Fruit fly (Drosophila melanogaster) whole organism, prepupa: ENCODE measurements around the gene Elp1.
A peak's percentile ranks its signal among the peaks of the same experiment; 100 is the strongest.

ENCODE experiments used
- Blimp-1 ChIP-seq: fragments of 200-800 bp; sonication (Bioruptor generic); optimal IDR thresholded peaks from 3 replicates; lab custom pipeline; 2017; ENCODE audit warnings: missing biosample characterization, missing genetic modification characterization, mild to moderate bottlenecking, moderate library complexity, missing genetic modification reagents
- CG15336 ChIP-seq: fragments of 200-800 bp; sonication (Bioruptor generic); IDR thresholded peaks from 2 replicates; pipeline ENCODE4 v1.3.6; 2022; ENCODE audit warnings: missing biosample characterization, missing genetic modification characterization
- CG1621 ChIP-seq: fragments of 200-800 bp; sonication (Bioruptor generic); optimal IDR thresholded peaks from 3 replicates; lab custom pipeline; 2018; ENCODE audit warnings: missing biosample characterization, mild to moderate bottlenecking, missing genetic modification characterization
- CG4318 ChIP-seq: fragments of 200-800 bp; sonication (Bioruptor generic); optimal IDR thresholded peaks from 3 replicates; lab custom pipeline; 2017; ENCODE audit warnings: missing biosample characterization, mild to moderate bottlenecking, missing genetic modification characterization
- CG6808 ChIP-seq: fragments of 200-800 bp; sonication (Bioruptor generic); optimal IDR thresholded peaks from 3 replicates; lab custom pipeline; 2017; ENCODE audit warnings: missing biosample characterization, missing genetic modification characterization, mild to moderate bottlenecking, moderate library complexity, missing genetic modification reagents
- CG6854 ChIP-seq: fragments of 200-800 bp; sonication (Bioruptor generic); optimal IDR thresholded peaks from 2 replicates; lab custom pipeline; 2017; ENCODE audit warnings: missing biosample characterization, mild to moderate bottlenecking, missing genetic modification characterization
- CG8119 ChIP-seq: fragments of 200-800 bp; sonication (Bioruptor generic); IDR thresholded peaks from 3 replicates; pipeline ENCODE4 v1.3.6; 2022; ENCODE audit warnings: missing biosample characterization, missing genetic modification characterization
- OdsH ChIP-seq: fragments of 200-800 bp; sonication (Bioruptor generic); optimal IDR thresholded peaks from 3 replicates; lab custom pipeline; 2016; ENCODE audit warnings: missing biosample characterization, missing genetic modification characterization
- Smox ChIP-seq: fragments of 200-800 bp; sonication (Bioruptor generic); optimal IDR thresholded peaks from 3 replicates; lab custom pipeline; 2016; ENCODE audit warnings: missing biosample characterization, missing genetic modification characterization
- Sox102F ChIP-seq: fragments of 200-800 bp; sonication (Bioruptor generic); optimal IDR thresholded peaks from 2 replicates; lab custom pipeline; 2016; ENCODE audit warnings: missing biosample characterization, mild to moderate bottlenecking, missing genetic modification characterization
- net ChIP-seq: fragments of 200-800 bp; sonication (Bioruptor generic); optimal IDR thresholded peaks from 3 replicates; lab custom pipeline; 2016; ENCODE audit warnings: missing biosample characterization, missing genetic modification characterization

DNA sequence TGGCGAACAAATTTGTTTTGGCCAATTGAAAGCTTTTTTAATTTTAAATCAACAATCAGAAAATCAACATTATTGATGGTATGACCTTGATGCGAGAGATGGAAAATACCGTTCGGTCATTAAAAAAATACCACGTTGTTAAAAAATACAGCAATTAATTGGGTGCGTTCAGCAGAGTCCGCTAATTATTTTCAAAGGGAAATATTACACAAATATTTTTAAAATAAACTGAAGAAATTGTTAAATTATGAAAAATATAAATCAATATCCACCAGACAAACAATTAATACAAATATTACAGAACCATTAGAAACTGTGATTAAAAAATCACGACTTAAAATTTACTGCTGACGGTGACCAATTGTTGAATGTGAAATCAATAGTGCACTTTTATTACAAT, 27.2 kb downstream of the Elp1 start, which contains the start of gene CG18476:
- TF ChIP-seq Sox102F (no peak), CG8119 (GFP tag; lab: Robert Waterston, UW) (peak; percentile 95), CG4318 (GFP tag; lab: Kevin White, UChicago) (no peak), OdsH (GFP tag; lab: Kevin White, UChicago) (peak; percentile 91), net (GFP tag; lab: Kevin White, UChicago) (peak; percentile 91), CG6854 (GFP tag; lab: Kevin White, UChicago) (peak; percentile 27), Smox (GFP tag; lab: Kevin White, UChicago) (peak; percentile 91), CG15336 (GFP tag; lab: Robert Waterston, UW) (peak; percentile 92), CG1621 (tag; lab: Kevin White, UChicago) (peak; percentile 86), CG6808 (peak; percentile 84), Blimp-1 (GFP tag; lab: Kevin White, UChicago) (peak; percentile 77)
